Worm (Caenorhabditis elegans) whole organism, midembryonic: Measurements from ENCODE around the gene tag-293.
"Not testable (repeated sequence)": the region's sequence is repeated elsewhere in the genome, so short reads cannot be mapped to it uniquely, and the experiment has no call there.

ENCODE experiments used
- T22C8.4 ChIP-seq: fragments of 200-800 bp; sonication (Bioruptor generic); IDR thresholded peaks from 2 replicates; pipeline ENCODE4 v1.3.6; 2022; ENCODE audit warnings: missing genetic modification characterization, missing compliant biosample characterization
- cog-1 ChIP-seq: sonication (generic microtip); optimal IDR thresholded peaks from 2 replicates; lab custom pipeline; 2016; ENCODE audit warnings: missing genetic modification characterization, missing compliant biosample characterization
- flt-1 ChIP-seq: fragments of 200-800 bp; sonication (Bioruptor generic); IDR thresholded peaks from 2 replicates; pipeline ENCODE4 v1.3.6; 2022; ENCODE audit warnings: missing genetic modification characterization, missing compliant biosample characterization
- klf-2 ChIP-seq: fragments of 200-800 bp; sonication (Bioruptor generic); conservative IDR thresholded peaks from 2 replicates; pipeline ENCODE4 v1.3.6; 2022; ENCODE audit warnings: missing genetic modification reagents, missing genetic modification characterization, missing compliant biosample characterization
- med-1 ChIP-seq: sonication (generic microtip); optimal IDR thresholded peaks from 2 replicates; lab custom pipeline; 2017; ENCODE audit warnings: missing genetic modification characterization, mild to moderate bottlenecking, missing compliant biosample characterization, antibody characterized with exemption, missing genetic modification reagents; ENCODE audit not compliant: insufficient read depth
- ref-1 ChIP-seq: fragments of 200-800 bp; sonication (Bioruptor generic); conservative IDR thresholded peaks from 2 replicates; pipeline ENCODE4 v1.3.6; 2022; ENCODE audit warnings: missing genetic modification reagents, missing genetic modification characterization, missing compliant biosample characterization
- tab-1 ChIP-seq: fragments of 200-800 bp; sonication (Bioruptor generic); IDR thresholded peaks from 2 replicates; pipeline ENCODE4 v1.3.6; 2022; ENCODE audit warnings: missing genetic modification characterization, missing compliant biosample characterization
- ztf-23 ChIP-seq: fragments of 200-800 bp; sonication (Bioruptor generic); IDR thresholded peaks from 2 replicates; pipeline ENCODE4 v1.3.6; 2022; ENCODE audit warnings: missing genetic modification reagents, missing genetic modification characterization, missing compliant biosample characterization
- ztf-29 ChIP-seq: fragments of 200-800 bp; sonication (Bioruptor generic); IDR thresholded peaks from 2 replicates; pipeline ENCODE4 v1.3.6; 2022; ENCODE audit warnings: missing genetic modification reagents, missing genetic modification characterization, missing compliant biosample characterization

Gene tag-293

DNA sequence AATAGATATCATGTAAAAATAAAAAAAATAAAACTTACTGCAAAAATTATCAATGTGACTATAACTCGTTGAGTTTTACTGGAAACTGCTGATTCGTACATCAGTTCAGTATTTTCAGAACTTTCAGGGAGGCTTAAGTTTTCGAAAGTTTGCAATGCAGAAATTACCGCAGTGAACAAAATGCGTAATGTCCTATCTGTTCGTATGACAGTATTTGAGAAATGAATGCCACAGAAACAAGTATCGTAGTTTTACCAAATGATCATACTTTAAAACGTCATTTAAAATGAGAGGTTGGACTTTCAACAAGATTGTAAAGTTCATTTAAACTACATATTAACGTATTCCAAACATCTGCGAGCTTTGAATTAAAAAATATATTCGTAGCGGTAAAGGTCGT, 1.3 kb upstream of the tag-293 start, which contains the start of gene C03G6.21:
Gene C03G6.21 (minus strand): TSS at position 101 of the 400 bp plus-strand sequence.
- no peak for TF ChIP-seq cog-1 (tag; lab: Kevin White, UChicago)
- TF ChIP-seq tab-1 (GFP tag; lab: Robert Waterston, UW): no peak
- no peak for TF ChIP-seq klf-2
- TF ChIP-seq ztf-29 (GFP tag; lab: Robert Waterston, UW): no peak
- no peak for TF ChIP-seq ztf-23
- TF ChIP-seq med-1 (GFP tag; lab: Kevin White, UChicago): no peak
- no peak for TF ChIP-seq T22C8.4
- no peak for TF ChIP-seq flt-1 (GFP tag; lab: Robert Waterston, UW)
- no peak for TF ChIP-seq ref-1 (GFP tag; lab: Robert Waterston, UW)

DNA sequence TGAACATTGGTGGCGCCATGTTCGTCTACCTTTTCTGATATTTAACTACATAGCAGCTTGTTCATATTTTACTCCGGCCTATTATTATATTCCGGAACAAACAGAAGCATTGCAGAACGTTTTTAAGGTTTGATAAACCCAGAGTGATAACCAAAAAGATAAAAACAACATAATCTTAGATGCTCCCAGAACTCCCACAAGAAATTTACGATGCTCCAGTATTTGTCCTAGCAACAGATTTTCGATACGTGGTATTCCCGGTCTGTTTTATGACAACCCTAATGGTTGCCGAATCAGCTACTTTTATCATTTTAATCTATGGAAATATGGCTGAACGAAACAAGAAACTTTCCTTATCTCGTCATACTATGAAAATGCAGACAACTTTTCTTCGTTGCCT, 1.8 kb downstream of the tag-293 start:
- TF ChIP-seq ztf-29 (GFP tag; lab: Robert Waterston, UW): no peak
- no peak for TF ChIP-seq tab-1 (GFP tag; lab: Robert Waterston, UW)
- no peak for TF ChIP-seq ref-1 (GFP tag; lab: Robert Waterston, UW)
- TF ChIP-seq ztf-23: no peak
- TF ChIP-seq T22C8.4: no peak
- no peak for TF ChIP-seq cog-1 (tag; lab: Kevin White, UChicago)
- no peak for TF ChIP-seq flt-1 (GFP tag; lab: Robert Waterston, UW)
- TF ChIP-seq klf-2: no peak
- TF ChIP-seq med-1 (GFP tag; lab: Kevin White, UChicago): no peak

- TF ChIP-seq ztf-23 (no peak), cog-1 (tag; lab: Kevin White, UChicago) (no peak), ref-1 (GFP tag; lab: Robert Waterston, UW) (no peak), flt-1 (GFP tag; lab: Robert Waterston, UW) (no peak), med-1 (GFP tag; lab: Kevin White, UChicago) (no peak), klf-2 (no peak), T22C8.4 (no peak), tab-1 (GFP tag; lab: Robert Waterston, UW) (no peak)
Observed at ce11 chrV:7352186-7353053, 2.9 kb downstream of the tag-293 start, which contains the start of the genes srh-231 and srh-275. Gene srh-231 (minus strand): TSS chrV:7352236. Gene srh-275 (plus strand): TSS chrV:7353003.

- TF ChIP-seq ref-1 (GFP tag; lab: Robert Waterston, UW) (no peak), klf-2 (no peak), tab-1 (GFP tag; lab: Robert Waterston, UW) (no peak)
Observed at ce11 chrV:7349541-7349940, 5.8 kb downstream of the tag-293 start, which contains the start of gene nhr-149. Gene nhr-149 (minus strand): TSS chrV:7349641.

- not testable (repeated sequence) for TF ChIP-seq T22C8.4; flt-1 (GFP tag; lab: Robert Waterston, UW); med-1 (GFP tag; lab: Kevin White, UChicago)
Observed at ce11 chrV:7345494-7345893, 9.9 kb downstream of the tag-293 start, which contains the start of gene nhr-147. Gene nhr-147 (plus strand): TSS chrV:7345794.

ce11 chrV:7343522-7343921, 11.8 kb downstream of the tag-293 start, which contains the start of gene srh-244:
Gene srh-244 (plus strand): TSS chrV:7343822.
- TF ChIP-seq flt-1 (GFP tag; lab: Robert Waterston, UW): no peak
- TF ChIP-seq ref-1 (GFP tag; lab: Robert Waterston, UW): no peak
- TF ChIP-seq T22C8.4: no peak
- TF ChIP-seq tab-1 (GFP tag; lab: Robert Waterston, UW): no peak
- no peak for TF ChIP-seq cog-1 (tag; lab: Kevin White, UChicago)
- no peak for TF ChIP-seq klf-2
- TF ChIP-seq ztf-23: no peak
- TF ChIP-seq ztf-29 (GFP tag; lab: Robert Waterston, UW): no peak
- no peak for TF ChIP-seq med-1 (GFP tag; lab: Kevin White, UChicago)

- no peak for TF ChIP-seq ztf-23
Observed at ce11 chrV:7341942-7342341, 13.4 kb downstream of the tag-293 start, which contains the start of the genes nhr-263 and nhr-148. Gene nhr-263 (minus strand): TSS chrV:7342042. Gene nhr-148 (plus strand): TSS chrV:7342156.

DNA sequence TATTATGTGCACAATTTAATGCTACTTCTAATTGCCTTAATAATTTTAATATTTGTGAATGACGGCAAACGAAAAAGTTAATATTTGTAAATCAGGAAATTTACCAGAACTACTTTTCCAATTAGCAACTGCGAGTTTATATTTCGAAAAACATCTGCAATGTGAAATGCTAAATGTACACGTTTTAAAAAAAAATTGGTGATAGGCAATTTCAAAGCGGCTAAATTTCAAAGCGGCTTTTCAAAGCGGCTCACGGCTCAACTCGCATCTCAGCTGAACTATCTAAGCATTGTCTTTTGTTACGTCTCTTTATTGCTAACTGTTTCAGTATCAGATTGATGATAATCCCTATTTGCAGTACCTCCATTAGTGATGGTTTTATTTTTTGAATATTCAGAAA, 15.5 kb downstream of the tag-293 start, which contains the start of gene srh-187:
Gene srh-187 (minus strand): TSS at position 101 of the 400 bp plus-strand sequence.
- no peak for TF ChIP-seq med-1 (GFP tag; lab: Kevin White, UChicago)
- no peak for TF ChIP-seq klf-2
- no peak for TF ChIP-seq ztf-29 (GFP tag; lab: Robert Waterston, UW)
- no peak for TF ChIP-seq tab-1 (GFP tag; lab: Robert Waterston, UW)
- TF ChIP-seq T22C8.4: no peak
- TF ChIP-seq cog-1 (tag; lab: Kevin White, UChicago): no peak
- TF ChIP-seq flt-1 (GFP tag; lab: Robert Waterston, UW): no peak
- TF ChIP-seq ztf-23: no peak
- TF ChIP-seq ref-1 (GFP tag; lab: Robert Waterston, UW): no peak

DNA sequence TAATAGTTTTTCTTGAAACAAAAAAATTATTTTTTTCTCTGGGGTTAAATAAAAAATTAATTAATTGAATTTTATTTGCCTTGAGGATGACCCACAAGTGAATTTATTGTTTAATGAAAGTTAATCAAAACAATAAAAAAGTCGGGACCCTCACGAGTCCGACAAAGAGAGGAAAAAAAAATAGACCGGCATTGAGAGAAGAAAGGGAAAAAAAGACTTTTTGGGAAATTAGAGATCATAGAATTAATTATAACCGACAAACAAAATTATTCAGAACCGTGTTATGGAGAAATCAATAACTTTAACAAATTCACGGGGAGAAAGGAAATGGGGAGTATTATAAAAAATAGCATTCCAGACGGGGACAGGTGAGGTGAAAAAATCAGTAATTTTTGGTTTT, 18.1 kb downstream of the tag-293 start, which contains the start of gene F10G2.7:
Gene F10G2.7 (minus strand): TSS at position 101 of the 400 bp plus-strand sequence.
- not testable (repeated sequence) for TF ChIP-seq ref-1 (GFP tag; lab: Robert Waterston, UW); flt-1 (GFP tag; lab: Robert Waterston, UW); T22C8.4

ce11 chrV:7332253-7332652, 23.1 kb downstream of the tag-293 start, which contains the start of gene F10G2.1:
Gene F10G2.1 (plus strand): TSS chrV:7332553.
- no peak for TF ChIP-seq ref-1 (GFP tag; lab: Robert Waterston, UW)
- TF ChIP-seq tab-1 (GFP tag; lab: Robert Waterston, UW): no peak
- no peak for TF ChIP-seq ztf-29 (GFP tag; lab: Robert Waterston, UW)
- TF ChIP-seq flt-1 (GFP tag; lab: Robert Waterston, UW): no peak
- no peak for TF ChIP-seq med-1 (GFP tag; lab: Kevin White, UChicago)
- TF ChIP-seq ztf-23: no peak
- TF ChIP-seq T22C8.4: no peak
- no peak for TF ChIP-seq cog-1 (tag; lab: Kevin White, UChicago)
- TF ChIP-seq klf-2: no peak
